Fruit fly (Drosophila melanogaster) whole organism, wandering third instar larva: ENCODE data around the gene Gpdh1.

Experiments used
- Abd-B ChIP-seq: fragments of >200 bp; optimal IDR thresholded peaks from 2 replicates; lab custom pipeline; 2017; ENCODE audit warnings: missing biosample characterization, missing genetic modification characterization
- CG32264 ChIP-seq: fragments of 200-800 bp; sonication (Bioruptor generic); optimal IDR thresholded peaks from 2 replicates; lab custom pipeline; 2016; ENCODE audit warnings: missing biosample characterization, missing genetic modification characterization
- CG9705 ChIP-seq: fragments of 200-800 bp; sonication (Bioruptor generic); optimal IDR thresholded peaks from 2 replicates; lab custom pipeline; 2018; ENCODE audit warnings: missing biosample characterization, mild to moderate bottlenecking, missing genetic modification characterization
- CrebA ChIP-seq: fragments of 200-800 bp; sonication (Bioruptor generic); optimal IDR thresholded peaks from 2 replicates; lab custom pipeline; 2016; ENCODE audit warnings: missing biosample characterization, mild to moderate bottlenecking, missing genetic modification characterization, borderline replicate concordance
- Dfd ChIP-seq: fragments of >200 bp; optimal IDR thresholded peaks from 2 replicates; lab custom pipeline; 2017; ENCODE audit warnings: missing biosample characterization, missing genetic modification characterization
- Dif ChIP-seq: fragments of 200-275, 200-300 bp; sonication (Bioruptor generic); optimal IDR thresholded peaks from 2 replicates; lab custom pipeline; 2018; ENCODE audit warnings: missing biosample characterization, missing genetic modification characterization; ENCODE audit not compliant: partially characterized antibody
- GATAd ChIP-seq: sonication (Bioruptor generic); optimal IDR thresholded peaks from 2 replicates; lab custom pipeline; 2016; ENCODE audit warnings: missing biosample characterization, missing genetic modification characterization
- HLH106 ChIP-seq: fragments of 200-800 bp; optimal IDR thresholded peaks from 3 replicates; lab custom pipeline; 2019; ENCODE audit warnings: missing biosample characterization, mild to moderate bottlenecking, missing genetic modification characterization, moderate library complexity
- Hnf4 ChIP-seq: fragments of 200-800 bp; sonication (Bioruptor generic); optimal IDR thresholded peaks from 2 replicates; lab custom pipeline; 2016; ENCODE audit warnings: missing biosample characterization, mild to moderate bottlenecking, missing genetic modification characterization
- Hr78 ChIP-seq: fragments of >200 bp; optimal IDR thresholded peaks from 2 replicates; lab custom pipeline; 2017; ENCODE audit warnings: missing biosample characterization, missing genetic modification characterization
- Hr83 ChIP-seq: fragments of 200-300 bp; sonication (Bioruptor generic); optimal IDR thresholded peaks from 2 replicates; lab custom pipeline; 2016; ENCODE audit warnings: missing biosample characterization, mild to moderate bottlenecking, missing genetic modification characterization, moderate library complexity; ENCODE audit not compliant: poor library complexity, severe bottlenecking
- Jra ChIP-seq: sonication (Bioruptor generic); optimal IDR thresholded peaks from 2 replicates; lab custom pipeline; 2016; ENCODE audit warnings: missing biosample characterization, missing genetic modification characterization
- Mio ChIP-seq: sonication (Bioruptor generic); optimal IDR thresholded peaks from 2 replicates; lab custom pipeline; 2016; ENCODE audit warnings: missing biosample characterization, missing genetic modification characterization
- Myc ChIP-seq: fragments of >200 bp; optimal IDR thresholded peaks from 2 replicates; lab custom pipeline; 2017
- N ChIP-seq: fragments of >200 bp; optimal IDR thresholded peaks from 2 replicates; lab custom pipeline; 2018; ENCODE audit warnings: missing biosample characterization, missing external identifiers, missing genetic modification characterization
- OdsH ChIP-seq: fragments of 200-800 bp; sonication (Bioruptor generic); optimal IDR thresholded peaks from 2 replicates; lab custom pipeline; 2016; ENCODE audit warnings: missing biosample characterization, mild to moderate bottlenecking, missing genetic modification characterization
- Rel ChIP-seq, 2 experiments: fragments of 200-800 bp; sonication (Bioruptor generic) in 1 of 2; optimal IDR thresholded peaks; 2 replicates in 1 of 2; 3 replicates in 1 of 2; lab custom pipeline; 2016 to 2019; ENCODE audit warnings: mild to moderate bottlenecking in 2 of 2, missing biosample characterization in 2 of 2, missing genetic modification characterization in 2 of 2, moderate library complexity in 1 of 2
- Sp1 ChIP-seq: fragments of 200-800 bp; sonication (Bioruptor generic); optimal IDR thresholded peaks from 3 replicates; lab custom pipeline; 2019; ENCODE audit warnings: missing biosample characterization, mild to moderate bottlenecking, missing genetic modification characterization, moderate library complexity
- Vsx2 ChIP-seq: fragments of 200-300, 225-300 bp; sonication (Bioruptor generic); optimal IDR thresholded peaks from 2 replicates; lab custom pipeline; 2018; ENCODE audit warnings: missing biosample characterization, missing genetic modification characterization; ENCODE audit not compliant: partially characterized antibody
- br ChIP-seq: fragments of 200-800 bp; sonication (Bioruptor generic); optimal IDR thresholded peaks from 2 replicates; lab custom pipeline; 2016; ENCODE audit warnings: missing biosample characterization, missing genetic modification characterization
- brk ChIP-seq: fragments of 200-800 bp; sonication (Bioruptor generic); optimal IDR thresholded peaks from 2 replicates; lab custom pipeline; 2016; ENCODE audit warnings: missing biosample characterization, mild to moderate bottlenecking, missing genetic modification characterization
- dl ChIP-seq, 2 experiments: fragments of 175-275, 200-275 bp in 1 of 2; fragments of 200-275 bp in 1 of 2; sonication (Bioruptor generic); optimal IDR thresholded peaks; lab custom pipeline; 2018; ENCODE audit warnings: mild to moderate bottlenecking in 2 of 2, missing biosample characterization in 2 of 2, missing genetic modification characterization in 2 of 2, moderate library complexity in 2 of 2; ENCODE audit not compliant: partially characterized antibody in 2 of 2, insufficient read depth in 1 of 2
- dmrt93B ChIP-seq: fragments of 200-800 bp; sonication (Bioruptor generic); optimal IDR thresholded peaks from 2 replicates; lab custom pipeline; 2018; ENCODE audit warnings: missing biosample characterization, mild to moderate bottlenecking, missing genetic modification characterization
- dsf ChIP-seq: sonication (Bioruptor generic); optimal IDR thresholded peaks from 2 replicates; lab custom pipeline; 2016; ENCODE audit warnings: missing biosample characterization, missing genetic modification characterization, borderline replicate concordance
- ey ChIP-seq: fragments of 200-800 bp; sonication (Bioruptor generic); optimal IDR thresholded peaks from 2 replicates; lab custom pipeline; 2016; ENCODE audit warnings: missing biosample characterization, missing genetic modification characterization
- foxo ChIP-seq, 2 experiments: fragments of 200-800 bp; sonication (Bioruptor generic); optimal IDR thresholded peaks; 2 replicates in 1 of 2; 3 replicates in 1 of 2; lab custom pipeline; 2016 to 2017; ENCODE audit warnings: missing biosample characterization in 2 of 2, missing genetic modification characterization in 2 of 2
- fru ChIP-seq: fragments of 200-800 bp; sonication (Bioruptor generic); optimal IDR thresholded peaks from 3 replicates; lab custom pipeline; 2016; ENCODE audit warnings: missing biosample characterization, mild to moderate bottlenecking, missing genetic modification characterization
- h ChIP-seq: fragments of 200-800 bp; sonication (Bioruptor generic); optimal IDR thresholded peaks from 3 replicates; lab custom pipeline; 2016; ENCODE audit warnings: missing biosample characterization, mild to moderate bottlenecking, missing genetic modification characterization
- jim ChIP-seq: fragments of 175-275, 200-325 bp; sonication (Bioruptor generic); optimal IDR thresholded peaks from 2 replicates; lab custom pipeline; 2016; ENCODE audit warnings: missing biosample characterization, mild to moderate bottlenecking, missing genetic modification characterization
- lola ChIP-seq: fragments of >200 bp; optimal IDR thresholded peaks from 2 replicates; lab custom pipeline; 2017; ENCODE audit warnings: missing biosample characterization, missing genetic modification characterization
- pan ChIP-seq: fragments of >200 bp; optimal IDR thresholded peaks from 2 replicates; lab custom pipeline; 2017
- psq ChIP-seq: fragments of 200-800 bp; sonication (Bioruptor generic); optimal IDR thresholded peaks from 3 replicates; lab custom pipeline; 2017; ENCODE audit warnings: missing biosample characterization, mild to moderate bottlenecking, missing genetic modification characterization, moderate library complexity
- rgr ChIP-seq: fragments of 200-800 bp; sonication (Bioruptor generic); optimal IDR thresholded peaks from 3 replicates; lab custom pipeline; 2016; ENCODE audit warnings: missing biosample characterization, mild to moderate bottlenecking, missing genetic modification characterization
- sage ChIP-seq: fragments of 200-800 bp; sonication (Bioruptor generic); optimal IDR thresholded peaks from 2 replicates; lab custom pipeline; 2016; ENCODE audit warnings: missing biosample characterization, mild to moderate bottlenecking, missing genetic modification characterization
- sv ChIP-seq: fragments of 200-800 bp; sonication (Bioruptor generic); optimal IDR thresholded peaks from 3 replicates; lab custom pipeline; 2016; ENCODE audit warnings: missing biosample characterization, missing genetic modification characterization
- tai ChIP-seq: sonication (Bioruptor generic); optimal IDR thresholded peaks from 2 replicates; lab custom pipeline; 2016; ENCODE audit warnings: missing biosample characterization, missing genetic modification characterization
- usp ChIP-seq: fragments of >200 bp; optimal IDR thresholded peaks from 2 replicates; lab custom pipeline; 2017; ENCODE audit warnings: missing biosample characterization, missing genetic modification characterization
- woc ChIP-seq: sonication (Bioruptor generic); optimal IDR thresholded peaks from 2 replicates; lab custom pipeline; 2016; ENCODE audit warnings: missing biosample characterization, mild to moderate bottlenecking, missing genetic modification characterization

The Gpdh1 gene

dm6 chr2L:5943229-5944078 is at the start of gene Gpdh1, which contains the start of gene Sfp26Ad:
Gpdh1 (plus strand) TSS chr2L:5943643.
Sfp26Ad (minus strand) TSS chr2L:5943304.
- TF ChIP-seq Hnf4 (GFP tag; lab: Kevin White, UChicago) (peak; percentile 87), lola (GFP tag; lab: Kevin White, UChicago) (no peak), fru (GFP tag; lab: Kevin White, UChicago) (peak; percentile 83), Sp1 (GFP tag; lab: Kevin White, UChicago) (peak; percentile 59), HLH106 (tag; lab: Kevin White, UChicago) (peak; percentile 72), Dif (peak; percentile 95), Mio (GFP tag; lab: Kevin White, UChicago) (no peak), dmrt93B (no peak), psq (peak; percentile 78), Rel (GFP tag; optimal IDR thresholded peaks at IDR 0.05; lab: Kevin White, UChicago) (no peak), Rel (tag; optimal IDR thresholded peaks at IDR 0.05; lab: Kevin White, UChicago) (peak; percentile 46), rgr (GFP tag; lab: Kevin White, UChicago) (peak; percentile 87), tai (GFP tag; lab: Kevin White, UChicago) (no peak), sage (peak; percentile 76), Jra (GFP tag; lab: Kevin White, UChicago) (peak; percentile 72), CrebA (GFP tag; lab: Kevin White, UChicago) (peak; percentile 89), sv (GFP tag; lab: Kevin White, UChicago) (peak; percentile 89), h (GFP tag; lab: Kevin White, UChicago) (peak; percentile 87), usp (GFP tag; lab: Kevin White, UChicago) (no peak), CG32264 (GFP tag; lab: Kevin White, UChicago) (peak; percentile 57), OdsH (GFP tag; lab: Kevin White, UChicago) (peak; percentile 80), brk (peak; percentile 67), N (GFP tag; lab: Kevin White, UChicago) (no peak), br (GFP tag; lab: Kevin White, UChicago) (peak; percentile 75), CG9705 (peak; percentile 79), Hr83 (peak; percentile 76), dl (GFP tag; optimal IDR thresholded peaks at IDR 0.05; lab: Kevin White, UChicago; ENCODE audit: insufficient read depth in 1 of 2, partially characterized antibody in 2 of 2) (peak; percentile 92 to 96), ey (GFP tag; lab: Kevin White, UChicago) (peak; percentile 74), GATAd (peak; percentile 23), Hr78 (GFP tag; lab: Kevin White, UChicago) (no peak), pan (lab: Kevin White, UChicago) (no peak), Dfd (GFP tag; lab: Kevin White, UChicago) (no peak), Myc (lab: Kevin White, UChicago) (peak; percentile 38), Abd-B (no peak), jim (no peak), dsf (GFP tag; lab: Kevin White, UChicago) (peak; percentile 88), Vsx2 (peak; percentile 29), foxo (GFP tag; optimal IDR thresholded peaks at IDR 0.05; lab: Kevin White, UChicago) (peak; percentile 30 to 82), woc (GFP tag; lab: Kevin White, UChicago) (peak; percentile 44)

dm6 chr2L:5893796-5894195 is 49.6 kb upstream of the Gpdh1 start, which contains the start of gene Acp26Aa:
Acp26Aa (minus strand) TSS chr2L:5893896.
- no peak for TF ChIP-seq Dfd (GFP tag; lab: Kevin White, UChicago)
- no peak for TF ChIP-seq Sp1 (GFP tag; lab: Kevin White, UChicago)
- no peak for TF ChIP-seq N (GFP tag; lab: Kevin White, UChicago)
- TF ChIP-seq Abd-B = no peak
- TF ChIP-seq rgr (GFP tag; lab: Kevin White, UChicago) = no peak
- no peak for TF ChIP-seq foxo (GFP tag; optimal IDR thresholded peaks at IDR 0.05; lab: Kevin White, UChicago)
- TF ChIP-seq ey (GFP tag; lab: Kevin White, UChicago) = no peak
- TF ChIP-seq Rel (GFP tag; optimal IDR thresholded peaks at IDR 0.05; lab: Kevin White, UChicago) = no peak
- no peak for TF ChIP-seq Rel (tag; optimal IDR thresholded peaks at IDR 0.05; lab: Kevin White, UChicago)
